Worm (Caenorhabditis elegans) whole organism, L4 larva: ENCODE results near the gene nspb-11.
A peak's percentile ranks its signal among the peaks of the same experiment; 100 is the strongest.

Source experiments
- F10B5.3 ChIP-seq: sonication (generic microtip); optimal IDR thresholded peaks from 2 replicates; lab custom pipeline; 2016; ENCODE audit warnings: mild to moderate bottlenecking, missing genetic modification characterization, missing compliant biosample characterization
- R02D3.7 ChIP-seq: fragments of 150-350 bp; sonication (generic microtip); optimal IDR thresholded peaks from 3 replicates; lab custom pipeline; 2014; ENCODE audit warnings: missing biosample characterization, missing genetic modification characterization
- T20F7.1 ChIP-seq: fragments of 200-800 bp; sonication (Bioruptor generic); optimal IDR thresholded peaks from 2 replicates; lab custom pipeline; 2018; ENCODE audit warnings: mild to moderate bottlenecking, missing genetic modification characterization, missing compliant biosample characterization
- Y105C5A.15 ChIP-seq: fragments of 200-800 bp; sonication (Bioruptor generic); IDR thresholded peaks from 2 replicates; pipeline ENCODE4 v1.3.6; 2022; ENCODE audit warnings: missing genetic modification characterization, missing compliant biosample characterization
- Y5F2A.4 ChIP-seq: fragments of 200-800 bp; sonication (Bioruptor generic); optimal IDR thresholded peaks from 2 replicates; lab custom pipeline; 2018; ENCODE audit warnings: mild to moderate bottlenecking, missing genetic modification characterization, missing compliant biosample characterization
- Y75B8A.6 ChIP-seq: fragments of 200-800 bp; sonication (Bioruptor generic); IDR thresholded peaks from 2 replicates; pipeline ENCODE4 v1.3.6; 2022; ENCODE audit warnings: missing genetic modification reagents, missing genetic modification characterization, missing compliant biosample characterization
- ZK337.2 ChIP-seq: fragments of 200-800 bp; sonication (Bioruptor generic); IDR thresholded peaks from 2 replicates; pipeline ENCODE4 v1.3.6; 2022; ENCODE audit warnings: missing genetic modification reagents, missing genetic modification characterization, missing compliant biosample characterization
- ZK546.5 ChIP-seq, 2 experiments: sonication (generic microtip); optimal IDR thresholded peaks; 2 replicates each; lab custom pipeline; 2017; ENCODE audit warnings: missing biosample characterization in 2 of 2, missing genetic modification characterization in 2 of 2
- aha-1 ChIP-seq: fragments of 150-350 bp; peaks from one replicate; lab custom pipeline; 2014; ENCODE audit warnings: missing biosample characterization, missing genetic modification characterization
- attf-4 ChIP-seq: sonication (generic microtip); optimal IDR thresholded peaks from 3 replicates; lab custom pipeline; 2017; ENCODE audit warnings: missing biosample characterization, missing genetic modification characterization
- ceh-44 ChIP-seq: fragments of 200-800 bp; sonication (Bioruptor generic); IDR thresholded peaks from 2 replicates; pipeline ENCODE4 v1.3.6; 2022; ENCODE audit warnings: missing genetic modification reagents, missing genetic modification characterization, missing compliant biosample characterization
- daf-12 ChIP-seq: fragments of 150-350 bp; optimal IDR thresholded peaks from 2 replicates; lab custom pipeline; 2014; ENCODE audit warnings: missing biosample characterization, missing genetic modification reagents, missing genetic modification characterization
- dmd-6 ChIP-seq: fragments of 200-800 bp; sonication (Bioruptor generic); IDR thresholded peaks from 2 replicates; pipeline ENCODE4 v1.3.6; 2022; ENCODE audit warnings: missing genetic modification reagents, missing genetic modification characterization, missing compliant biosample characterization
- dpl-1 ChIP-seq: fragments of 150-350 bp; optimal IDR thresholded peaks from 2 replicates; lab custom pipeline; 2014; ENCODE audit warnings: missing biosample characterization, missing genetic modification reagents, missing genetic modification characterization
- fkh-10 ChIP-seq: fragments of 150-350 bp; optimal IDR thresholded peaks from 2 replicates; lab custom pipeline; 2014; ENCODE audit warnings: missing biosample characterization, missing genetic modification reagents, missing genetic modification characterization
- fos-1 ChIP-seq: fragments of 150-350 bp; optimal IDR thresholded peaks from 2 replicates; lab custom pipeline; 2014; ENCODE audit warnings: missing biosample characterization, missing genetic modification characterization
- gei-8 ChIP-seq: fragments of 200-800 bp; sonication (Bioruptor generic); optimal IDR thresholded peaks from 2 replicates; lab custom pipeline; 2018; ENCODE audit warnings: mild to moderate bottlenecking, missing genetic modification characterization, missing compliant biosample characterization
- hif-1 ChIP-seq, 2 experiments: sonication (generic microtip); optimal IDR thresholded peaks; 2 replicates each; lab custom pipeline; 2016 to 2017; ENCODE audit warnings: missing compliant biosample characterization in 2 of 2, missing genetic modification characterization in 2 of 2, missing genetic modification reagents in 2 of 2, missing genotype in 2 of 2, mild to moderate bottlenecking in 1 of 2
- hlh-11 ChIP-seq: fragments of 200-800 bp; sonication (Bioruptor generic); optimal IDR thresholded peaks from 2 replicates; lab custom pipeline; 2018; ENCODE audit warnings: mild to moderate bottlenecking, missing genetic modification characterization, missing compliant biosample characterization
- hmg-1.1 ChIP-seq: fragments of 200-800 bp; sonication (Bioruptor generic); IDR thresholded peaks from 2 replicates; pipeline ENCODE4 v1.3.6; 2022; ENCODE audit warnings: missing genetic modification reagents, missing genetic modification characterization, missing compliant biosample characterization
- jun-1 ChIP-seq: fragments of 150-350 bp; optimal IDR thresholded peaks from 2 replicates; lab custom pipeline; 2014; ENCODE audit warnings: missing biosample characterization, missing genetic modification reagents, missing genetic modification characterization
- lin-13 ChIP-seq: fragments of 150-350 bp; optimal IDR thresholded peaks from 2 replicates; lab custom pipeline; 2014; ENCODE audit warnings: missing biosample characterization, missing genetic modification reagents, missing genetic modification characterization
- lin-15B ChIP-seq: fragments of 150-350 bp; sonication (generic microtip); optimal IDR thresholded peaks from 3 replicates; lab custom pipeline; 2014; ENCODE audit warnings: missing biosample characterization, missing genetic modification characterization
- lin-39 ChIP-seq: fragments of 150-350 bp; optimal IDR thresholded peaks from 2 replicates; lab custom pipeline; 2014; ENCODE audit warnings: missing biosample characterization, missing genetic modification reagents, missing genetic modification characterization
- lir-3 ChIP-seq: sonication (generic microtip); optimal IDR thresholded peaks from 2 replicates; lab custom pipeline; 2016; ENCODE audit warnings: mild to moderate bottlenecking, missing genetic modification characterization, missing compliant biosample characterization
- lsy-2 ChIP-seq, 2 experiments: fragments of 150-350 bp in 1 of 2; sonication (generic microtip) in 1 of 2; optimal IDR thresholded peaks; 2 replicates each; lab custom pipeline; 2014 to 2017; ENCODE audit warnings: missing biosample characterization in 2 of 2, missing genetic modification characterization in 2 of 2
- madf-5 ChIP-seq, 2 experiments: fragments of 200-800 bp; sonication (Bioruptor generic); IDR thresholded peaks; 2 replicates each; pipeline ENCODE4 v1.3.6; 2022; ENCODE audit warnings: missing compliant biosample characterization in 2 of 2, missing genetic modification characterization in 2 of 2
- mep-1 ChIP-seq: fragments of 150-350 bp; sonication (generic microtip); optimal IDR thresholded peaks from 3 replicates; lab custom pipeline; 2014; ENCODE audit warnings: missing biosample characterization, missing genetic modification characterization
- mes-2 ChIP-seq: sonication (generic microtip); optimal IDR thresholded peaks from 2 replicates; lab custom pipeline; 2016; ENCODE audit warnings: missing genotype, mild to moderate bottlenecking, missing genetic modification characterization, missing compliant biosample characterization; ENCODE audit not compliant: poor library complexity, severe bottlenecking
- mxl-2 ChIP-seq: fragments of 200-800 bp; sonication (Bioruptor generic); conservative IDR thresholded peaks from 2 replicates; pipeline ENCODE4 v1.3.6; 2022; ENCODE audit warnings: missing genetic modification reagents, missing genetic modification characterization, missing compliant biosample characterization
- nhr-111 ChIP-seq: fragments of 200-800 bp; sonication (Bioruptor generic); optimal IDR thresholded peaks from 2 replicates; lab custom pipeline; 2018; ENCODE audit warnings: mild to moderate bottlenecking, missing genetic modification characterization, missing compliant biosample characterization
- nhr-237 ChIP-seq: sonication (generic microtip); optimal IDR thresholded peaks from 2 replicates; lab custom pipeline; 2017; ENCODE audit warnings: missing biosample characterization, missing genetic modification characterization
- nhr-25 ChIP-seq: sonication (generic microtip); optimal IDR thresholded peaks from 2 replicates; lab custom pipeline; 2017; ENCODE audit warnings: missing genetic modification characterization, mild to moderate bottlenecking, missing compliant biosample characterization, antibody characterized with exemption, moderate library complexity, borderline replicate concordance; ENCODE audit not compliant: insufficient read depth
- nhr-28 ChIP-seq: fragments of 150-350 bp; optimal IDR thresholded peaks from 2 replicates; lab custom pipeline; 2014; ENCODE audit warnings: missing biosample characterization, missing genetic modification characterization
- nhr-42 ChIP-seq: fragments of 200-800 bp; sonication (Bioruptor generic); IDR thresholded peaks from 2 replicates; pipeline ENCODE4 v1.3.6; 2022; ENCODE audit warnings: missing genetic modification characterization, missing compliant biosample characterization
- nhr-76 ChIP-seq: fragments of 150-350 bp; optimal IDR thresholded peaks from 2 replicates; lab custom pipeline; 2014; ENCODE audit warnings: missing biosample characterization, missing genetic modification characterization
- pha-4 ChIP-seq, 2 experiments: fragments of 150-350 bp in 1 of 2; fragments of 200-800 bp in 1 of 2; sonication (Bioruptor generic) in 1 of 2; IDR thresholded peaks in 1 of 2; optimal IDR thresholded peaks in 1 of 2; 2 replicates each; pipeline versions ENCODE4 v1.3.6 to Lab custom; 2014 to 2022; ENCODE audit warnings: missing genetic modification characterization in 2 of 2, missing genetic modification reagents in 2 of 2, missing biosample characterization in 1 of 2, missing compliant biosample characterization in 1 of 2
- php-3 ChIP-seq: fragments of 200-800 bp; sonication (Bioruptor generic); IDR thresholded peaks from 2 replicates; pipeline ENCODE4 v1.3.6; 2022; ENCODE audit warnings: missing genetic modification reagents, missing genetic modification characterization, missing compliant biosample characterization
- rbr-2 ChIP-seq: sonication (generic microtip); optimal IDR thresholded peaks from 2 replicates; lab custom pipeline; 2016; ENCODE audit warnings: missing genotype, missing genetic modification characterization, missing compliant biosample characterization
- skn-1 ChIP-seq: fragments of 150-350 bp; optimal IDR thresholded peaks from 2 replicates; lab custom pipeline; 2014; ENCODE audit warnings: missing biosample characterization, missing genetic modification characterization
- snpc-1.2 ChIP-seq: fragments of 200-800 bp; sonication (Bioruptor generic); IDR thresholded peaks from 2 replicates; pipeline ENCODE4 v1.3.6; 2022; ENCODE audit warnings: missing genetic modification reagents, missing genetic modification characterization, missing compliant biosample characterization
- spr-1 ChIP-seq: sonication (generic microtip); optimal IDR thresholded peaks from 2 replicates; lab custom pipeline; 2016; ENCODE audit warnings: mild to moderate bottlenecking, missing genetic modification characterization, missing compliant biosample characterization
- spr-3 ChIP-seq: fragments of 200-800 bp; sonication (Bioruptor generic); optimal IDR thresholded peaks from 2 replicates; lab custom pipeline; 2018; ENCODE audit warnings: mild to moderate bottlenecking, missing genetic modification characterization, missing compliant biosample characterization
- tra-1 ChIP-seq: fragments of 200-800 bp; sonication (Bioruptor generic); IDR thresholded peaks from 2 replicates; pipeline ENCODE4 v1.3.6; 2022; ENCODE audit warnings: missing genetic modification reagents, missing genetic modification characterization, missing compliant biosample characterization
- unc-39 ChIP-seq: sonication (generic microtip); optimal IDR thresholded peaks from 2 replicates; lab custom pipeline; 2017; ENCODE audit warnings: missing biosample characterization, missing genetic modification characterization
- unc-62 ChIP-seq, 3 experiments: fragments of 150-350 bp in 1 of 3; sonication (generic microtip); optimal IDR thresholded peaks in 2 of 3; peaks in 1 of 3; 1 replicate in 1 of 3; 2 replicates in 2 of 3; lab custom pipeline; 2014 to 2017; ENCODE audit warnings: missing biosample characterization in 3 of 3, missing genetic modification characterization in 3 of 3, missing genetic modification reagents in 3 of 3, missing genotype in 1 of 3
- zag-1 ChIP-seq: fragments of 150-350 bp; optimal IDR thresholded peaks from 2 replicates; lab custom pipeline; 2014; ENCODE audit warnings: missing biosample characterization, missing genetic modification characterization
- zfp-2 ChIP-seq: sonication (generic microtip); optimal IDR thresholded peaks from 2 replicates; lab custom pipeline; 2016; ENCODE audit warnings: mild to moderate bottlenecking, missing genetic modification characterization, missing compliant biosample characterization
- zip-11 ChIP-seq: fragments of 200-800 bp; sonication (Bioruptor generic); IDR thresholded peaks from 2 replicates; pipeline ENCODE4 v1.3.6; 2022; ENCODE audit warnings: missing genetic modification characterization, missing compliant biosample characterization
- zip-2 ChIP-seq: fragments of 150-350 bp; optimal IDR thresholded peaks from 2 replicates; lab custom pipeline; 2014; ENCODE audit warnings: missing biosample characterization, missing genetic modification characterization
- ztf-7 ChIP-seq: fragments of 150-350 bp; optimal IDR thresholded peaks from 2 replicates; lab custom pipeline; 2014; ENCODE audit warnings: missing biosample characterization, missing genetic modification characterization

nspb-11 gene

DNA sequence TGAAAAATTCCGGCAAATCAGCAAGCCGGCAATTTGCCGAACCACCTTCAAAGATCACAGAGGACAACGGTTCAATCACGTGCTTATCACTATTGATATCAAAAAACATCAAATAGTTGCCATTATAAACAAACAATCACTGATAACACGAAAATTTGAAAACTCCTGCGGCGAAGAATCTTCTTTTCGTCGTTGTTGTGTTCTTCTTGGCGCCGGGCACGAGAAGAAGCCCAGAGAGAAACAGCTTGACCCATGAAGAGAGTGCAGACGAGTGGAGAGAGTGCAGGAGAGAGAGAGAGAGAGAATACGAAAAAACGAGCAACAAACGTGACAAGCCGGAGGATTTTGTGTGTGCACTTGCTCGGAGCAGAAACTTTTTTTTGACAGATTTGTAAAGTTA, 28.5 kb upstream of the nspb-11 start (continued):
- TF ChIP-seq dpl-1 (GFP tag; lab: Kevin White, UChicago) (no peak), spr-1 (no peak), ceh-44 (GFP tag; lab: Robert Waterston, UW) (no peak), mep-1 (tag; lab: Kevin White, UChicago) (peak; percentile 68), rbr-2 (tag; lab: Kevin White, UChicago) (no peak), tra-1 (GFP tag; lab: Robert Waterston, UW) (peak; percentile 85), daf-12 (tag; lab: Kevin White, UChicago) (no peak), F10B5.3 (tag; lab: Kevin White, UChicago) (no peak), zag-1 (tag; lab: Kevin White, UChicago) (no peak), dmd-6 (GFP tag; lab: Robert Waterston, UW) (peak; percentile 93), unc-39 (no peak), fos-1 (no peak), zip-2 (tag; lab: Kevin White, UChicago) (no peak), lin-15B (tag; lab: Kevin White, UChicago) (no peak), lir-3 (tag; lab: Kevin White, UChicago) (no peak), unc-62 (GFP tag; optimal IDR thresholded peaks at IDR 0.05 in 1 of 2; lab: Kevin White, UChicago) (no peak), unc-62 (tag; optimal IDR thresholded peaks at IDR 0.05; lab: Kevin White, UChicago) (no peak), nhr-42 (no peak), nhr-25 (tag; lab: Kevin White, UChicago) (no peak), mxl-2 (GFP tag; lab: Robert Waterston, UW) (no peak), ztf-7 (tag; lab: Kevin White, UChicago) (no peak), zfp-2 (tag; lab: Kevin White, UChicago) (no peak), T20F7.1 (GFP tag; lab: Kevin White, UChicago) (no peak), pha-4 (GFP tag; IDR thresholded peaks at IDR 0.05; lab: Robert Waterston, UW) (peak; percentile 45; the same call in 1 of the 2 replicates), pha-4 (tag; optimal IDR thresholded peaks at IDR 0.05; lab: Kevin White, UChicago) (no peak), lin-39 (tag; lab: Kevin White, UChicago) (no peak), ZK337.2 (GFP tag; lab: Robert Waterston, UW) (no peak), lsy-2 (tag; optimal IDR thresholded peaks at IDR 0.05; lab: Kevin White, UChicago) (peak in 1 of 2 experiments; percentile 61), attf-4 (tag; lab: Kevin White, UChicago) (no peak), R02D3.7 (tag; lab: Kevin White, UChicago) (no peak), lin-13 (GFP tag; lab: Kevin White, UChicago) (peak; percentile 26), aha-1 (tag; lab: Kevin White, UChicago) (peak; percentile 98), hmg-1.1 (GFP tag; lab: Robert Waterston, UW) (peak; percentile 45; the same call in 1 of the 2 replicates), Y105C5A.15 (GFP tag; lab: Robert Waterston, UW) (no peak), mes-2 (tag; lab: Kevin White, UChicago) (peak; percentile 43), nhr-237 (tag; lab: Kevin White, UChicago) (no peak), skn-1 (no peak), nhr-76 (tag; lab: Kevin White, UChicago) (no peak), fkh-10 (GFP tag; lab: Kevin White, UChicago) (no peak), php-3 (GFP tag; lab: Robert Waterston, UW) (peak; percentile 66), ZK546.5 (tag; optimal IDR thresholded peaks at IDR 0.05; lab: Kevin White, UChicago) (no peak), snpc-1.2 (GFP tag; lab: Robert Waterston, UW) (no peak), nhr-28 (tag; lab: Kevin White, UChicago) (peak; percentile 88), hif-1 (tag; optimal IDR thresholded peaks at IDR 0.05; lab: Kevin White, UChicago) (peak; percentile 63 to 99), Y5F2A.4 (GFP tag; lab: Kevin White, UChicago) (no peak), gei-8 (peak; percentile 41), Y75B8A.6 (GFP tag; lab: Robert Waterston, UW) (no peak), nhr-111 (no peak), jun-1 (tag; lab: Kevin White, UChicago) (no peak), spr-3 (GFP tag; lab: Kevin White, UChicago) (no peak), madf-5 (GFP tag; IDR thresholded peaks at IDR 0.05; lab: Robert Waterston, UW) (no peak), hlh-11 (tag; lab: Kevin White, UChicago) (peak; percentile 95), zip-11 (GFP tag; lab: Robert Waterston, UW) (no peak)
